Fruit fly (Drosophila melanogaster) whole organism, embryonic: ENCODE results near the gene Pdxk.

Experiments
- B-H2 ChIP-seq: fragments of 200-800 bp; sonication (Bioruptor generic); optimal IDR thresholded peaks from 2 replicates; lab custom pipeline; 2018; ENCODE audit warnings: missing biosample characterization, mild to moderate bottlenecking, missing genetic modification characterization
- C15 ChIP-seq: fragments of 200-800 bp; sonication (Bioruptor generic); IDR thresholded peaks from 3 replicates; pipeline ENCODE4 v1.3.6; 2022; ENCODE audit warnings: missing biosample characterization, missing genetic modification characterization
- CG10462 ChIP-seq: fragments of 200-800 bp; sonication (Bioruptor generic); optimal IDR thresholded peaks from 2 replicates; lab custom pipeline; 2016; ENCODE audit warnings: missing biosample characterization, missing genetic modification characterization
- CG13123 ChIP-seq: fragments of 200-800 bp; sonication (Bioruptor generic); optimal IDR thresholded peaks from 2 replicates; lab custom pipeline; 2016; ENCODE audit warnings: missing biosample characterization, missing genetic modification characterization
- CG13894 ChIP-seq: fragments of 200-800 bp; sonication (Bioruptor generic); optimal IDR thresholded peaks from 3 replicates; lab custom pipeline; 2018; ENCODE audit warnings: missing biosample characterization, mild to moderate bottlenecking, missing genetic modification characterization, moderate library complexity
- CG15696 ChIP-seq: fragments of 200-800 bp; sonication (Bioruptor generic); optimal IDR thresholded peaks from 2 replicates; lab custom pipeline; 2019; ENCODE audit warnings: missing biosample characterization, mild to moderate bottlenecking, missing genetic modification characterization, moderate library complexity
- CG17385 ChIP-seq: fragments of 200-800 bp; sonication (Bioruptor generic); optimal IDR thresholded peaks from 3 replicates; lab custom pipeline; 2018; ENCODE audit warnings: missing biosample characterization, mild to moderate bottlenecking, missing genetic modification characterization
- CG17829 ChIP-seq: fragments of 200-800 bp; optimal IDR thresholded peaks from 2 replicates; lab custom pipeline; 2019; ENCODE audit warnings: missing biosample characterization, mild to moderate bottlenecking, missing genetic modification characterization, moderate library complexity
- CG18262 ChIP-seq: fragments of 200-800 bp; optimal IDR thresholded peaks from 3 replicates; lab custom pipeline; 2019; ENCODE audit warnings: missing biosample characterization, mild to moderate bottlenecking, missing genetic modification characterization, moderate library complexity
- CG2129 ChIP-seq: fragments of 200-800 bp; sonication (Bioruptor generic); IDR thresholded peaks from 2 replicates; pipeline ENCODE4 v1.3.6; 2022; ENCODE audit warnings: missing biosample characterization, missing genetic modification characterization; ENCODE audit not compliant: partially characterized antibody
- CG2712 ChIP-seq: fragments of 200-800 bp; optimal IDR thresholded peaks from 3 replicates; lab custom pipeline; 2019; ENCODE audit warnings: missing biosample characterization, mild to moderate bottlenecking, missing genetic modification characterization, moderate library complexity
- CG30020 ChIP-seq: fragments of 200-800 bp; optimal IDR thresholded peaks from 2 replicates; lab custom pipeline; 2019; ENCODE audit warnings: missing biosample characterization, mild to moderate bottlenecking, missing genetic modification characterization, moderate library complexity
- CG7963 ChIP-seq: fragments of 200-800 bp; sonication (Bioruptor generic); IDR thresholded peaks from 3 replicates; pipeline ENCODE4 v1.3.6; 2022; ENCODE audit warnings: missing biosample characterization, missing genetic modification characterization; ENCODE audit not compliant: partially characterized antibody
- CkIIα-i1 ChIP-seq: fragments of 200-800 bp; sonication (Bioruptor generic); IDR thresholded peaks from 2 replicates; pipeline ENCODE4 v1.3.6; 2022; ENCODE audit warnings: missing biosample characterization, missing genetic modification characterization
- Dad ChIP-seq: fragments of 200-800 bp; sonication (Bioruptor generic); optimal IDR thresholded peaks from 3 replicates; lab custom pipeline; 2016; ENCODE audit warnings: missing biosample characterization, missing genetic modification characterization
- Dp ChIP-seq: fragments of 200-800 bp; sonication (Bioruptor generic); optimal IDR thresholded peaks from 2 replicates; lab custom pipeline; 2018; ENCODE audit warnings: missing biosample characterization, mild to moderate bottlenecking, missing genetic modification characterization, moderate library complexity
- HLH54F ChIP-seq: fragments of 200-800 bp; sonication (Bioruptor generic); optimal IDR thresholded peaks from 3 replicates; lab custom pipeline; 2016; ENCODE audit warnings: missing biosample characterization, missing genetic modification characterization
- Hey ChIP-seq: fragments of 200-800 bp; sonication (Bioruptor generic); optimal IDR thresholded peaks from 3 replicates; lab custom pipeline; 2018; ENCODE audit warnings: missing biosample characterization, mild to moderate bottlenecking, missing genetic modification characterization
- HmgD ChIP-seq: fragments of 200-800 bp; sonication (Bioruptor generic); optimal IDR thresholded peaks from 3 replicates; lab custom pipeline; 2016; ENCODE audit warnings: missing biosample characterization, missing genetic modification characterization
- Hmr ChIP-seq: fragments of 200-800 bp; sonication (Bioruptor generic); optimal IDR thresholded peaks from 3 replicates; lab custom pipeline; 2017; ENCODE audit warnings: mild to moderate bottlenecking, missing biosample characterization, missing genetic modification reagents, missing genetic modification characterization
- Lhr ChIP-seq: fragments of 200-800 bp; sonication (Bioruptor generic); optimal IDR thresholded peaks from 3 replicates; lab custom pipeline; 2017; ENCODE audit warnings: mild to moderate bottlenecking, missing biosample characterization, missing genetic modification reagents, missing genetic modification characterization
- MBD-R2 ChIP-seq: fragments of 200-800 bp; sonication (Bioruptor generic); IDR thresholded peaks from 2 replicates; pipeline ENCODE4 v1.3.6; 2022; ENCODE audit warnings: missing biosample characterization, missing genetic modification characterization
- Med ChIP-seq: fragments of 200-800 bp; sonication (Bioruptor generic); peaks from one replicate; lab custom pipeline; 2016; ENCODE audit warnings: missing biosample characterization, missing genetic modification characterization, mild to moderate bottlenecking, inconsistent platforms, moderate library complexity
- Mes4 ChIP-seq: fragments of 200-800 bp; sonication (Bioruptor generic); optimal IDR thresholded peaks from 2 replicates; lab custom pipeline; 2016; ENCODE audit warnings: missing biosample characterization, missing genetic modification characterization
- NC2α ChIP-seq: fragments of 200-800 bp; sonication (Bioruptor generic); optimal IDR thresholded peaks from 2 replicates; lab custom pipeline; 2016; ENCODE audit warnings: missing biosample characterization, missing genetic modification characterization
- Pdp1 ChIP-seq, 2 experiments: fragments of 200-800 bp; sonication (Bioruptor generic); optimal IDR thresholded peaks; 3 replicates each; lab custom pipeline; 2016; ENCODE audit warnings: missing biosample characterization in 2 of 2, missing genetic modification characterization in 2 of 2, mild to moderate bottlenecking in 1 of 2, moderate library complexity in 1 of 2
- Scr ChIP-seq: fragments of 200-800 bp; sonication (Bioruptor generic); IDR thresholded peaks from 2 replicates; pipeline ENCODE4 v1.3.6; 2022; ENCODE audit warnings: missing biosample characterization, missing genetic modification characterization; ENCODE audit not compliant: partially characterized antibody
- Trl ChIP-seq, 3 experiments: fragments of >200 bp in 2 of 3; fragments of 200-800 bp in 1 of 3; sonication (Bioruptor generic) in 1 of 3; optimal IDR thresholded peaks; 2 replicates in 1 of 3; 3 replicates in 2 of 3; lab custom pipeline; 2016 to 2017; ENCODE audit warnings: missing biosample characterization in 1 of 3, missing genetic modification characterization in 1 of 3
- bbx ChIP-seq: fragments of 200-800 bp; sonication (Bioruptor generic); IDR thresholded peaks from 2 replicates; pipeline ENCODE4 v1.3.6; 2022; ENCODE audit warnings: missing biosample characterization, missing genetic modification characterization; ENCODE audit not compliant: partially characterized antibody
- chinmo ChIP-seq: fragments of 200-800 bp; sonication (Bioruptor generic); IDR thresholded peaks from 4 replicates; pipeline ENCODE4 v1.3.6; 2022; ENCODE audit warnings: missing biosample characterization, missing genetic modification characterization; ENCODE audit not compliant: partially characterized antibody
- dimm ChIP-seq: fragments of 200-800 bp; sonication (Bioruptor generic); IDR thresholded peaks from 2 replicates; pipeline ENCODE4 v1.3.6; 2022; ENCODE audit warnings: missing biosample characterization, missing genetic modification characterization
- dpn ChIP-seq, 2 experiments: fragments of 200-800 bp; sonication (Bioruptor generic); optimal IDR thresholded peaks; 3 replicates each; lab custom pipeline; 2016; ENCODE audit warnings: missing biosample characterization in 2 of 2, missing genetic modification characterization in 2 of 2
- h ChIP-seq: fragments of >200 bp; optimal IDR thresholded peaks from 2 replicates; lab custom pipeline; 2017
- jing ChIP-seq: fragments of 200-800 bp; sonication (Bioruptor generic); optimal IDR thresholded peaks from 2 replicates; lab custom pipeline; 2018; ENCODE audit warnings: missing biosample characterization, mild to moderate bottlenecking, missing genetic modification characterization
- lilli ChIP-seq: fragments of 200-800 bp; sonication (Bioruptor generic); optimal IDR thresholded peaks from 3 replicates; lab custom pipeline; 2016; ENCODE audit warnings: missing biosample characterization, missing genetic modification characterization
- nerfin-2 ChIP-seq: fragments of 200-800 bp; sonication (Bioruptor generic); IDR thresholded peaks from 2 replicates; pipeline ENCODE4 v1.3.6; 2022; ENCODE audit warnings: missing biosample characterization, missing genetic modification characterization; ENCODE audit not compliant: partially characterized antibody
- p53 ChIP-seq: fragments of 200-800 bp; sonication (Bioruptor generic); optimal IDR thresholded peaks from 2 replicates; lab custom pipeline; 2016; ENCODE audit warnings: missing biosample characterization, missing genetic modification characterization
- peb ChIP-seq: fragments of 200-800 bp; sonication (Bioruptor generic); IDR thresholded peaks from 2 replicates; pipeline ENCODE4 v1.3.6; 2022; ENCODE audit warnings: missing biosample characterization, missing genetic modification characterization
- phol ChIP-seq: fragments of 200-800 bp; sonication (Bioruptor generic); optimal IDR thresholded peaks from 3 replicates; lab custom pipeline; 2018; ENCODE audit warnings: missing biosample characterization, mild to moderate bottlenecking, missing genetic modification characterization, moderate library complexity
- scrt ChIP-seq: fragments of 200-800 bp; sonication (Bioruptor generic); optimal IDR thresholded peaks from 2 replicates; lab custom pipeline; 2018; ENCODE audit warnings: missing biosample characterization, mild to moderate bottlenecking, missing genetic modification characterization, moderate library complexity
- sens ChIP-seq: fragments of 200-800 bp; sonication (Bioruptor generic); peaks from one replicate; lab custom pipeline; 2016; ENCODE audit warnings: missing biosample characterization, missing genetic modification characterization
- stc ChIP-seq: fragments of 200-800 bp; sonication (Bioruptor generic); IDR thresholded peaks from 2 replicates; pipeline ENCODE4 v1.3.6; 2022; ENCODE audit warnings: missing biosample characterization, missing genetic modification characterization
- sug ChIP-seq: fragments of 200-800 bp; optimal IDR thresholded peaks from 2 replicates; lab custom pipeline; 2019; ENCODE audit warnings: missing biosample characterization, mild to moderate bottlenecking, missing genetic modification characterization, moderate library complexity
- tll ChIP-seq, 2 experiments: fragments of 200-800 bp in 1 of 2; fragments of >200 bp in 1 of 2; sonication (Bioruptor generic) in 1 of 2; optimal IDR thresholded peaks; 2 replicates each; lab custom pipeline; 2017 to 2019; ENCODE audit warnings: missing biosample characterization in 2 of 2, missing genetic modification characterization in 2 of 2, mild to moderate bottlenecking in 1 of 2, moderate library complexity in 1 of 2
- trh ChIP-seq: fragments of 200-800 bp; sonication (Bioruptor generic); optimal IDR thresholded peaks from 2 replicates; lab custom pipeline; 2016; ENCODE audit warnings: missing biosample characterization, missing genetic modification characterization
- wek ChIP-seq: fragments of 200-800 bp; sonication (Bioruptor generic); optimal IDR thresholded peaks from 3 replicates; lab custom pipeline; 2018; ENCODE audit warnings: missing biosample characterization, mild to moderate bottlenecking, missing genetic modification characterization, moderate library complexity
- zen2 ChIP-seq: fragments of 200-800 bp; sonication (Bioruptor generic); IDR thresholded peaks from 3 replicates; pipeline ENCODE4 v1.3.6; 2022; ENCODE audit warnings: missing biosample characterization, missing genetic modification characterization; ENCODE audit not compliant: partially characterized antibody
- zfh2 ChIP-seq: fragments of 200-800 bp; sonication (Bioruptor generic); optimal IDR thresholded peaks from 2 replicates; lab custom pipeline; 2016; ENCODE audit warnings: missing biosample characterization, missing genetic modification characterization

Gene Pdxk

DNA sequence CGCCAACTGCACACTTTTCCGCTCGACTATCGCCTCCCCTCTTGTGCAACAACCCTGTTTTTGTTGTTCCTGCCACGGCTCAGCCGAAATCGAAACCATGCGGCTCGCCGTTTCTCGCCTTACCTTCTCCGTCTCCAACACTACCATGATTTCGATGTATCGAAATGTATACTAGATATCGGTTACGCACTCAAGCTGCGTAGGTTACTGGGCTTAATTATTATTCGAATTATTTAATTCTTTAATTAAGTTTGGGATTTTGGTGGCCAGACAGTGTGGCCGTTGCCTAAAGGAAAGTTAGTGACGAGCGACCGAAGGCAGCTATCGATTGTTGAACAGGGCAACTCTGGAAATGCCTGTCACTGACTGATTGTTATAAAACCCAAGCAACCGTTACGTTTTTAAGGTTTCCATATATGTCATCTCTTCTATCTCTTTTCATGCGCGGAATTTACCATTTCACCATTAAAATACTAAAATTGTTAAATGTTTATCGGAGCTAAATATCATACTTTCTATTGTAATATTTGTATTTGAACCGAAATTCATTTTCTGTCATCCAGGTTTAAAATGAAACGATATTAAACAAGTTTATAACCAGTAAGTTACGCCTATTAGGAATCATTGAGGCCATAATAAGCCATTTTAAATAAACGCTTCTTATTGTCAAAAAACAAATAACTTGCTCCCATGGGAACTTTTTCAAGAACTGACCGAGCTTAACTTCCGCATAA lies 42.2 kb downstream of the Pdxk start, which contains the start of gene eIF4E1 (continued):
- TF ChIP-seq CG18262 (tag; lab: Kevin White, UChicago) (peak; percentile 0), Med (GFP tag; lab: Kevin White, UChicago) (peak; percentile 74), dpn (GFP tag; optimal IDR thresholded peaks at IDR 0.05; lab: Kevin White, UChicago) (peak in 1 of 2 experiments; percentile 62), Trl (optimal IDR thresholded peaks at IDR 0.05; lab: Kevin White, UChicago) (peak in 1 of 2 experiments; percentile 74), Trl (GFP tag; optimal IDR thresholded peaks at IDR 0.05; lab: Kevin White, UChicago) (no peak), Hey (tag; lab: Kevin White, UChicago) (no peak), phol (tag; lab: Kevin White, UChicago) (peak; percentile 62), Pdp1 (GFP tag; optimal IDR thresholded peaks at IDR 0.05; lab: Kevin White, UChicago) (peak; percentile 56 to 91), CG10462 (peak; percentile 75), jing (GFP tag; lab: Kevin White, UChicago) (no peak), dimm (GFP tag; lab: Robert Waterston, UW) (no peak), zen2 (GFP tag; lab: Robert Waterston, UW) (peak; percentile 57; the same call in 2 of the 3 replicates), sens (GFP tag; lab: Kevin White, UChicago) (peak; percentile 78), p53 (GFP tag; lab: Kevin White, UChicago) (no peak), peb (no peak), bbx (peak; percentile 85), zfh2 (GFP tag; lab: Kevin White, UChicago) (peak; percentile 16), CG7963 (peak; percentile 67), Mes4 (GFP tag; lab: Kevin White, UChicago) (no peak), CG17385 (GFP tag; lab: Kevin White, UChicago) (no peak), CG13123 (no peak), MBD-R2 (GFP tag; lab: Robert Waterston, UW) (peak; percentile 78), CG15696 (tag; lab: Kevin White, UChicago) (peak; percentile 8), lilli (GFP tag; lab: Kevin White, UChicago) (peak; percentile 2), sug (tag; lab: Kevin White, UChicago) (peak; percentile 14), CG2129 (GFP tag; lab: Robert Waterston, UW) (peak; percentile 34; the same call in 1 of the 2 replicates), tll (GFP tag; optimal IDR thresholded peaks at IDR 0.05; lab: Kevin White, UChicago) (peak; percentile 20 to 54), scrt (GFP tag; lab: Kevin White, UChicago) (no peak), B-H2 (GFP tag; lab: Kevin White, UChicago) (peak; percentile 2), nerfin-2 (GFP tag; lab: Robert Waterston, UW) (0 out of 2 replicates have a peak, but pooled peaks have one; percentile 42), wek (GFP tag; lab: Kevin White, UChicago) (no peak), CG2712 (tag; lab: Kevin White, UChicago) (peak; percentile 53), CkIIα-i1 (GFP tag; lab: Robert Waterston, UW) (no peak), HmgD (GFP tag; lab: Kevin White, UChicago) (peak; percentile 55), trh (no peak), C15 (GFP tag; lab: Robert Waterston, UW) (no peak), chinmo (GFP tag; lab: Robert Waterston, UW) (0 out of 4 replicates have a peak, but pooled peaks have one; percentile 19), stc (GFP tag; lab: Robert Waterston, UW) (peak; percentile 4; the same call in 1 of the 2 replicates), CG13894 (tag; lab: Kevin White, UChicago) (peak; percentile 31), CG30020 (tag; lab: Kevin White, UChicago) (peak; percentile 14), CG17829 (tag; lab: Kevin White, UChicago) (peak; percentile 73), Dp (GFP tag; lab: Kevin White, UChicago) (peak; percentile 54), Lhr (peak; percentile 79), Dad (peak; percentile 35), Scr (GFP tag; lab: Robert Waterston, UW) (peak; percentile 76), NC2α (GFP tag; lab: Kevin White, UChicago) (no peak), HLH54F (GFP tag; lab: Kevin White, UChicago) (peak; percentile 29), Hmr (GFP tag; lab: Kevin White, UChicago) (peak; percentile 47), h (no peak)
